Worm (Caenorhabditis elegans): Measurements from ENCODE around the gene era-1.

The era-1 gene

ce11 chrV:6684541-6684940 lies 18.3 kb upstream of the era-1 start (continued):
- TF ChIP-seq ceh-83 (GFP tag; optimal IDR thresholded peaks at IDR 0.05), result no peak
- peak; percentile 100 for TF ChIP-seq nhr-2 (tag; optimal IDR thresholded peaks at IDR 0.05)

- TF ChIP-seq unc-62 (GFP tag; optimal IDR thresholded peaks at IDR 0.05) (no peak), ham-2 (GFP tag; optimal IDR thresholded peaks at IDR 0.05) (no peak), nhr-2 (tag; optimal IDR thresholded peaks at IDR 0.05) (peak; percentile 59), zip-8 (tag; optimal IDR thresholded peaks at IDR 0.05) (no peak), lin-32 (GFP tag; optimal IDR thresholded peaks at IDR 0.05) (peak; percentile 60), lin-13 (tag; optimal IDR thresholded peaks at IDR 0.05) (no peak), nhr-76 (tag; optimal IDR thresholded peaks at IDR 0.05) (no peak), cnd-1 (tag; optimal IDR thresholded peaks at IDR 0.05) (peak; percentile 20), ces-1 (GFP tag; optimal IDR thresholded peaks at IDR 0.05) (no peak)
Observed at ce11 chrV:6685499-6685898, 17.4 kb upstream of the era-1 start.

ce11 chrV:6685963-6686362 lies 16.9 kb upstream of the era-1 start:
- TF ChIP-seq unc-62 (GFP tag; optimal IDR thresholded peaks at IDR 0.05), result no peak
- no peak for TF ChIP-seq snpc-4 (tag; optimal IDR thresholded peaks at IDR 0.05)
- no peak for TF ChIP-seq ztf-11 (tag; optimal IDR thresholded peaks at IDR 0.05)
- no peak for TF ChIP-seq nhr-76 (tag; optimal IDR thresholded peaks at IDR 0.05)
- no peak for TF ChIP-seq M03D4.4 (tag; optimal IDR thresholded peaks at IDR 0.05)
- no peak for TF ChIP-seq ceh-43 (GFP tag; optimal IDR thresholded peaks at IDR 0.05)
- TF ChIP-seq blmp-1 (tag; optimal IDR thresholded peaks at IDR 0.05), result no peak
- no peak for TF ChIP-seq sptf-1 (tag; optimal IDR thresholded peaks at IDR 0.05)
- TF ChIP-seq ceh-39 (tag; optimal IDR thresholded peaks at IDR 0.05), result no peak
- no peak for TF ChIP-seq mep-1 (tag; optimal IDR thresholded peaks at IDR 0.05)
- no peak for TF ChIP-seq nhr-12 (tag; optimal IDR thresholded peaks at IDR 0.05)
- no peak for TF ChIP-seq sem-2 (GFP tag; optimal IDR thresholded peaks at IDR 0.05)
- no peak for TF ChIP-seq unc-120 (tag; optimal IDR thresholded peaks at IDR 0.05; ENCODE audit: poor library complexity, severe bottlenecking)
- no peak for TF ChIP-seq ceh-83 (GFP tag; optimal IDR thresholded peaks at IDR 0.05)
- TF ChIP-seq flh-1 (GFP tag; optimal IDR thresholded peaks at IDR 0.05), result no peak
- TF ChIP-seq lsy-2 (tag; optimal IDR thresholded peaks at IDR 0.05), result no peak
- no peak for TF ChIP-seq elt-3 (tag; optimal IDR thresholded peaks at IDR 0.05)
- no peak for TF ChIP-seq bed-3 (GFP tag; optimal IDR thresholded peaks at IDR 0.05)
- TF ChIP-seq lin-32 (GFP tag; optimal IDR thresholded peaks at IDR 0.05), result no peak
- TF ChIP-seq ces-1 (GFP tag; optimal IDR thresholded peaks at IDR 0.05), result no peak

- TF ChIP-seq ztf-11 (tag; optimal IDR thresholded peaks at IDR 0.05), result no peak
- TF ChIP-seq elt-3 (tag; optimal IDR thresholded peaks at IDR 0.05), result no peak
Observed at ce11 chrV:6688392-6688791, 14.5 kb upstream of the era-1 start, which contains the start of gene K11G9.5. Gene K11G9.5 (minus strand): TSS chrV:6688492.

- no peak for TF ChIP-seq unc-39 (tag; optimal IDR thresholded peaks at IDR 0.05)
Observed at ce11 chrV:6690075-6690474, 12.8 kb upstream of the era-1 start.

ce11 chrV:6691813-6692351 lies 11.0 kb upstream of the era-1 start, which contains the start of gene mtl-1:
Gene mtl-1 (minus strand): TSS chrV:6691863.
- no peak for TF ChIP-seq ztf-11 (tag; optimal IDR thresholded peaks at IDR 0.05)
- no peak for TF ChIP-seq M03D4.4 (tag; optimal IDR thresholded peaks at IDR 0.05)
- TF ChIP-seq flh-1 (GFP tag; optimal IDR thresholded peaks at IDR 0.05), result no peak
- no peak for TF ChIP-seq mab-5 (tag; optimal IDR thresholded peaks at IDR 0.05)
- TF ChIP-seq unc-62 (GFP tag; optimal IDR thresholded peaks at IDR 0.05), result no peak
- no peak for TF ChIP-seq hlh-1 (tag; optimal IDR thresholded peaks at IDR 0.05)
- no peak for TF ChIP-seq snpc-4 (tag; optimal IDR thresholded peaks at IDR 0.05)
- no peak for TF ChIP-seq lin-13 (tag; optimal IDR thresholded peaks at IDR 0.05)
- TF ChIP-seq drap-1 (GFP tag; optimal IDR thresholded peaks at IDR 0.05), result no peak
- TF ChIP-seq unc-39 (tag; optimal IDR thresholded peaks at IDR 0.05), result no peak
- no peak for TF ChIP-seq sptf-1 (tag; optimal IDR thresholded peaks at IDR 0.05)
- no peak for TF ChIP-seq ceh-83 (GFP tag; optimal IDR thresholded peaks at IDR 0.05)
- TF ChIP-seq lsy-2 (tag; optimal IDR thresholded peaks at IDR 0.05), result no peak
- TF ChIP-seq nhr-76 (tag; optimal IDR thresholded peaks at IDR 0.05), result no peak
- no peak for TF ChIP-seq blmp-1 (tag; optimal IDR thresholded peaks at IDR 0.05)
- TF ChIP-seq nhr-2 (tag; optimal IDR thresholded peaks at IDR 0.05), result no peak

All from whole organism, mixed stage, embryonic.